Worm (Caenorhabditis elegans) whole organism, young adult: ENCODE data around the gene epg-3.

Experiments
- C17E4.6 ChIP-seq: fragments of 200-800 bp; sonication (Bioruptor generic); IDR thresholded peaks from 2 replicates; pipeline ENCODE4 v1.3.6; 2022; ENCODE audit warnings: missing genetic modification reagents, missing genetic modification characterization, missing compliant biosample characterization
- F23B12.7 ChIP-seq: sonication (generic microtip); optimal IDR thresholded peaks from 2 replicates; lab custom pipeline; 2017; ENCODE audit warnings: missing genetic modification characterization, mild to moderate bottlenecking, missing compliant biosample characterization, antibody characterized with exemption, moderate library complexity; ENCODE audit not compliant: insufficient read depth
- F37B4.10 ChIP-seq: fragments of 200-800 bp; sonication (Bioruptor generic); IDR thresholded peaks from 2 replicates; pipeline ENCODE4 v1.3.6; 2022; ENCODE audit warnings: missing genetic modification characterization, missing compliant biosample characterization
- F49E8.2 ChIP-seq: sonication (generic microtip); optimal IDR thresholded peaks from 3 replicates; lab custom pipeline; 2017; ENCODE audit warnings: missing genetic modification characterization, mild to moderate bottlenecking, missing compliant biosample characterization, antibody characterized with exemption, moderate library complexity; ENCODE audit not compliant: insufficient read depth
- F52B5.7 ChIP-seq: sonication (generic microtip); optimal IDR thresholded peaks from 2 replicates; lab custom pipeline; 2016; ENCODE audit warnings: mild to moderate bottlenecking, missing genetic modification characterization, missing compliant biosample characterization
- K11D2.4 ChIP-seq: fragments of 200-800 bp; sonication (Bioruptor generic); IDR thresholded peaks from 2 replicates; pipeline ENCODE4 v1.3.6; 2022; ENCODE audit warnings: missing genetic modification reagents, missing genetic modification characterization, missing compliant biosample characterization
- T26A5.8 ChIP-seq: sonication (generic microtip); optimal IDR thresholded peaks from 2 replicates; lab custom pipeline; 2016; ENCODE audit warnings: missing genetic modification characterization, missing compliant biosample characterization
- Y53F4B.3 ChIP-seq: fragments of 200-800 bp; sonication (Bioruptor generic); IDR thresholded peaks from 2 replicates; pipeline ENCODE4 v1.3.6; 2022; ENCODE audit warnings: missing genetic modification reagents, missing genetic modification characterization, missing compliant biosample characterization
- Y67H2A.10 ChIP-seq: fragments of 200-800 bp; sonication (Bioruptor generic); conservative IDR thresholded peaks from 2 replicates; pipeline ENCODE4 v1.3.6; 2022; ENCODE audit warnings: missing genetic modification reagents, missing genetic modification characterization, missing compliant biosample characterization
- Y95B8A.8 ChIP-seq: fragments of 200-800 bp; sonication (Bioruptor generic); IDR thresholded peaks from 2 replicates; pipeline ENCODE4 v1.3.6; 2022; ENCODE audit warnings: missing genetic modification reagents, missing genetic modification characterization, missing compliant biosample characterization
- ZK185.1 ChIP-seq: sonication (generic microtip); optimal IDR thresholded peaks from 2 replicates; lab custom pipeline; 2016; ENCODE audit warnings: mild to moderate bottlenecking, missing genetic modification characterization, missing compliant biosample characterization; ENCODE audit not compliant: poor library complexity, severe bottlenecking
- ama-1 ChIP-seq, 3 experiments: fragments of 150-350 bp in 1 of 3; sonication (generic microtip) in 2 of 3; optimal IDR thresholded peaks; 2 replicates each; lab custom pipeline; 2014 to 2018; ENCODE audit warnings: missing biosample characterization in 2 of 3, missing genetic modification characterization in 2 of 3, missing genetic modification reagents in 2 of 3
- aptf-3 ChIP-seq: fragments of 200-800 bp; sonication (Bioruptor generic); IDR thresholded peaks from 2 replicates; pipeline ENCODE4 v1.3.6; 2022; ENCODE audit warnings: missing genetic modification characterization, missing compliant biosample characterization
- atf-7 ChIP-seq: sonication (generic microtip); optimal IDR thresholded peaks from 2 replicates; lab custom pipeline; 2017; ENCODE audit warnings: mild to moderate bottlenecking, missing genetic modification characterization, missing compliant biosample characterization
- attf-5 ChIP-seq: fragments of 200-800 bp; sonication (Bioruptor generic); optimal IDR thresholded peaks from 2 replicates; lab custom pipeline; 2018; ENCODE audit warnings: mild to moderate bottlenecking, missing genetic modification characterization, missing compliant biosample characterization
- bed-1 ChIP-seq: fragments of 200-800 bp; sonication (Bioruptor generic); IDR thresholded peaks from 2 replicates; pipeline ENCODE4 v1.3.6; 2022; ENCODE audit warnings: missing genetic modification reagents, missing genetic modification characterization, missing compliant biosample characterization
- bed-2 ChIP-seq: fragments of 200-800 bp; sonication (Bioruptor generic); IDR thresholded peaks from 2 replicates; pipeline ENCODE4 v1.3.6; 2022; ENCODE audit warnings: missing genetic modification reagents, missing genetic modification characterization, missing compliant biosample characterization
- ccch-3 ChIP-seq: fragments of 200-800 bp; sonication (Bioruptor generic); optimal IDR thresholded peaks from 2 replicates; lab custom pipeline; 2018; ENCODE audit warnings: mild to moderate bottlenecking, missing genetic modification characterization, missing compliant biosample characterization
- cebp-2 ChIP-seq: fragments of 200-800 bp; sonication (Bioruptor generic); IDR thresholded peaks from 2 replicates; pipeline ENCODE4 v1.3.6; 2022; ENCODE audit warnings: missing genetic modification characterization, missing compliant biosample characterization
- ceh-100 ChIP-seq: fragments of 200-800 bp; sonication (Bioruptor generic); IDR thresholded peaks from 2 replicates; pipeline ENCODE4 v1.3.6; 2022; ENCODE audit warnings: missing genetic modification reagents, missing genetic modification characterization, missing compliant biosample characterization
- ceh-40 ChIP-seq: fragments of 200-800 bp; sonication (Bioruptor generic); IDR thresholded peaks from 2 replicates; pipeline ENCODE4 v1.3.6; 2022; ENCODE audit warnings: missing genetic modification characterization, missing compliant biosample characterization
- ceh-79 ChIP-seq: sonication (generic microtip); optimal IDR thresholded peaks from 2 replicates; lab custom pipeline; 2017; ENCODE audit warnings: mild to moderate bottlenecking, missing genetic modification characterization, missing compliant biosample characterization
- ceh-91 ChIP-seq: fragments of 200-800 bp; sonication (Bioruptor generic); IDR thresholded peaks from 2 replicates; pipeline ENCODE4 v1.3.6; 2022; ENCODE audit warnings: missing genetic modification reagents, missing genetic modification characterization, missing compliant biosample characterization
- chd-7 ChIP-seq: sonication (generic microtip); optimal IDR thresholded peaks from 2 replicates; lab custom pipeline; 2016; ENCODE audit warnings: mild to moderate bottlenecking, missing genetic modification characterization, moderate library complexity, missing compliant biosample characterization
- efl-1 ChIP-seq: fragments of 150-350 bp; optimal IDR thresholded peaks from 2 replicates; lab custom pipeline; 2014; ENCODE audit warnings: missing biosample characterization, missing genetic modification reagents, missing genetic modification characterization
- gei-17 ChIP-seq: fragments of 200-800 bp; sonication (Bioruptor generic); optimal IDR thresholded peaks from 2 replicates; lab custom pipeline; 2018; ENCODE audit warnings: mild to moderate bottlenecking, missing genetic modification characterization, missing compliant biosample characterization
- him-1 ChIP-seq: sonication (generic microtip); optimal IDR thresholded peaks from 2 replicates; lab custom pipeline; 2016; ENCODE audit warnings: missing genotype, missing genetic modification reagents, missing genetic modification characterization, missing compliant biosample characterization
- hlh-12 ChIP-seq: sonication (generic microtip); optimal IDR thresholded peaks from 2 replicates; lab custom pipeline; 2016; ENCODE audit warnings: missing genetic modification characterization, missing compliant biosample characterization
- hlh-26 ChIP-seq: fragments of 200-800 bp; sonication (Bioruptor generic); conservative IDR thresholded peaks from 2 replicates; pipeline ENCODE4 v1.3.6; 2022; ENCODE audit warnings: missing genetic modification reagents, missing genetic modification characterization, missing compliant biosample characterization
- hmg-1.2 ChIP-seq: fragments of 200-800 bp; sonication (Bioruptor generic); IDR thresholded peaks from 2 replicates; pipeline ENCODE4 v1.3.6; 2022; ENCODE audit warnings: missing genetic modification reagents, missing genetic modification characterization, missing compliant biosample characterization
- hrde-1 ChIP-seq: sonication (generic microtip); optimal IDR thresholded peaks from 2 replicates; lab custom pipeline; 2016; ENCODE audit warnings: missing genetic modification characterization, mild to moderate bottlenecking, missing compliant biosample characterization, moderate library complexity, missing genotype, missing genetic modification reagents, borderline replicate concordance
- let-607 ChIP-seq, 2 experiments: fragments of 200-800 bp in 1 of 2; sonication (Bioruptor generic) in 1 of 2; sonication (generic microtip) in 1 of 2; optimal IDR thresholded peaks; 2 replicates each; lab custom pipeline; 2016 to 2018; ENCODE audit warnings: mild to moderate bottlenecking in 2 of 2, missing compliant biosample characterization in 2 of 2, missing genetic modification characterization in 2 of 2, moderate library complexity in 2 of 2, missing genotype in 1 of 2
- lin-35 ChIP-seq, 3 experiments: fragments of 150-350 bp in 2 of 3; sonication (generic microtip) in 1 of 3; optimal IDR thresholded peaks; 2 replicates each; lab custom pipeline; 2014 to 2018; ENCODE audit warnings: missing biosample characterization in 3 of 3, missing genetic modification characterization in 3 of 3, missing genetic modification reagents in 3 of 3
- lin-54 ChIP-seq: fragments of 200-800 bp; sonication (Bioruptor generic); optimal IDR thresholded peaks from 2 replicates; lab custom pipeline; 2018; ENCODE audit warnings: mild to moderate bottlenecking, missing genetic modification characterization, missing compliant biosample characterization
- nfyb-1 ChIP-seq: fragments of 200-800 bp; sonication (Bioruptor generic); IDR thresholded peaks from 2 replicates; pipeline ENCODE4 v1.3.6; 2022; ENCODE audit warnings: missing genetic modification reagents, missing genetic modification characterization, missing compliant biosample characterization
- nhr-120 ChIP-seq: fragments of 200-800 bp; sonication (Bioruptor generic); IDR thresholded peaks from 2 replicates; pipeline ENCODE4 v1.3.6; 2022; ENCODE audit warnings: missing genetic modification characterization, missing compliant biosample characterization
- nhr-80 ChIP-seq: sonication (generic microtip); optimal IDR thresholded peaks from 2 replicates; lab custom pipeline; 2016; ENCODE audit warnings: missing genetic modification characterization, missing compliant biosample characterization
- nhr-90 ChIP-seq: sonication (generic microtip); optimal IDR thresholded peaks from 2 replicates; lab custom pipeline; 2016; ENCODE audit warnings: missing genotype, mild to moderate bottlenecking, missing genetic modification characterization, missing compliant biosample characterization
- rcor-1 ChIP-seq: fragments of 200-800 bp; sonication (Bioruptor generic); IDR thresholded peaks from 2 replicates; pipeline ENCODE4 v1.3.6; 2022; ENCODE audit warnings: missing genetic modification reagents, missing genetic modification characterization, missing compliant biosample characterization
- rec-8 ChIP-seq, 2 experiments: sonication (generic microtip); optimal IDR thresholded peaks; 2 replicates each; lab custom pipeline; 2016; ENCODE audit warnings: mild to moderate bottlenecking in 2 of 2, missing genetic modification characterization in 2 of 2, missing genetic modification reagents in 2 of 2, missing genotype in 2 of 2, missing biosample characterization in 1 of 2, missing compliant biosample characterization in 1 of 2, moderate library complexity in 1 of 2
- snpc-1.3 ChIP-seq: sonication (generic microtip); optimal IDR thresholded peaks from 2 replicates; lab custom pipeline; 2017; ENCODE audit warnings: missing genetic modification characterization, mild to moderate bottlenecking, missing compliant biosample characterization, antibody characterized with exemption, moderate library complexity, missing genotype, missing genetic modification reagents; ENCODE audit not compliant: insufficient read depth
- tbx-9 ChIP-seq: sonication (generic microtip); optimal IDR thresholded peaks from 2 replicates; lab custom pipeline; 2016; ENCODE audit warnings: borderline replicate concordance, missing genetic modification characterization, inconsistent platforms, missing compliant biosample characterization
- xnd-1 ChIP-seq: sonication (generic microtip); optimal IDR thresholded peaks from 2 replicates; lab custom pipeline; 2016; ENCODE audit warnings: missing genotype, missing genetic modification reagents, missing genetic modification characterization, missing compliant biosample characterization
- zim-3 ChIP-seq: sonication (generic microtip); optimal IDR thresholded peaks from 2 replicates; lab custom pipeline; 2017; ENCODE audit warnings: mild to moderate bottlenecking, missing genetic modification characterization, moderate library complexity, missing compliant biosample characterization
- ztf-18 ChIP-seq: sonication (generic microtip); optimal IDR thresholded peaks from 2 replicates; lab custom pipeline; 2016; ENCODE audit warnings: missing genotype, mild to moderate bottlenecking, missing genetic modification characterization, missing compliant biosample characterization
- ztf-22 ChIP-seq: fragments of 200-800 bp; sonication (Bioruptor generic); optimal IDR thresholded peaks from 2 replicates; lab custom pipeline; 2018; ENCODE audit warnings: mild to moderate bottlenecking, missing genetic modification characterization, moderate library complexity, missing compliant biosample characterization
- ztf-26 ChIP-seq: sonication (generic microtip); optimal IDR thresholded peaks from 2 replicates; lab custom pipeline; 2017; ENCODE audit warnings: missing genetic modification characterization, missing compliant biosample characterization

epg-3 gene

ce11 chrIII:12931786-12932427 is 2.6 kb upstream of the epg-3 start, which contains the start of gene rbm-7 (continued):
- TF ChIP-seq F23B12.7 (tag; lab: Kevin White, UChicago) (peak; percentile 38), rec-8 (tag; optimal IDR thresholded peaks at IDR 0.05; lab: Kevin White, UChicago) (no peak), bed-2 (no peak), aptf-3 (GFP tag; lab: Robert Waterston, UW) (no peak), ZK185.1 (peak; percentile 29), snpc-1.3 (peak; percentile 18), F37B4.10 (no peak), Y53F4B.3 (GFP tag; lab: Robert Waterston, UW) (no peak), lin-54 (peak; percentile 71), Y67H2A.10 (no peak), hmg-1.2 (GFP tag; lab: Robert Waterston, UW) (peak; percentile 53), ceh-40 (GFP tag; lab: Robert Waterston, UW) (no peak), C17E4.6 (no peak), let-607 (tag; optimal IDR thresholded peaks at IDR 0.05; lab: Kevin White, UChicago) (peak; percentile 11 to 36), ztf-26 (peak; percentile 68), K11D2.4 (GFP tag; lab: Robert Waterston, UW) (peak; percentile 76), hlh-26 (GFP tag; lab: Robert Waterston, UW) (no peak), nhr-80 (peak; percentile 5), nfyb-1 (GFP tag; lab: Robert Waterston, UW) (peak; percentile 49; the same call in 1 of the 2 replicates), bed-1 (GFP tag; lab: Robert Waterston, UW) (no peak), F49E8.2 (tag; lab: Kevin White, UChicago) (no peak), chd-7 (tag; lab: Kevin White, UChicago) (no peak), ceh-79 (no peak), hlh-12 (tag; lab: Kevin White, UChicago) (no peak), T26A5.8 (tag; lab: Kevin White, UChicago) (no peak), ceh-100 (peak; percentile 44; the same call in 1 of the 2 replicates), efl-1 (no peak), him-1 (tag; lab: Kevin White, UChicago) (no peak), nhr-90 (tag; lab: Kevin White, UChicago) (no peak), ztf-22 (GFP tag; lab: Kevin White, UChicago) (no peak), ama-1 (optimal IDR thresholded peaks at IDR 0.05; lab: Kevin White, UChicago) (no peak), ama-1 (GFP tag; optimal IDR thresholded peaks at IDR 0.05; lab: Kevin White, UChicago) (no peak), xnd-1 (peak; percentile 20), hrde-1 (tag; lab: Kevin White, UChicago) (no peak), tbx-9 (tag; lab: Kevin White, UChicago) (no peak), ccch-3 (GFP tag; lab: Kevin White, UChicago) (no peak), F52B5.7 (tag; lab: Kevin White, UChicago) (no peak), ztf-18 (tag; lab: Kevin White, UChicago) (peak; percentile 94), Y95B8A.8 (no peak), rcor-1 (GFP tag; lab: Robert Waterston, UW) (0 out of 2 replicates have a peak, but pooled peaks have one; percentile 31), ceh-91 (no peak), atf-7 (tag; lab: Kevin White, UChicago) (no peak), nhr-120 (no peak), gei-17 (no peak), lin-35 (GFP tag; optimal IDR thresholded peaks at IDR 0.05; lab: Kevin White, UChicago) (peak in 1 of 3 experiments; percentile 43), attf-5 (GFP tag; lab: Kevin White, UChicago) (no peak), zim-3 (no peak), cebp-2 (GFP tag; lab: Robert Waterston, UW) (no peak)
